Fruit fly (Drosophila melanogaster): Measurements from ENCODE around the gene CG42870.

- TF ChIP-seq psq (optimal IDR thresholded peaks at IDR 0.05) (no peak), ttk (optimal IDR thresholded peaks at IDR 0.05) (no peak), Sin3A (optimal IDR thresholded peaks at IDR 0.05) (no peak), insv (optimal IDR thresholded peaks at IDR 0.05) (no peak)
These were observed 4.3 kb downstream of the CG42870 start for dm6 chr3R:21732901-21733300.
